Worm (Caenorhabditis elegans) whole organism, midembryonic: Measurements from ENCODE around the gene T21C12.8.

Experiments used
- T22C8.4 ChIP-seq: fragments of 200-800 bp; sonication (Bioruptor generic); IDR thresholded peaks from 2 replicates; pipeline ENCODE4 v1.3.6; 2022; ENCODE audit warnings: missing genetic modification characterization, missing compliant biosample characterization
- cog-1 ChIP-seq: sonication (generic microtip); optimal IDR thresholded peaks from 2 replicates; lab custom pipeline; 2016; ENCODE audit warnings: missing genetic modification characterization, missing compliant biosample characterization
- flt-1 ChIP-seq: fragments of 200-800 bp; sonication (Bioruptor generic); IDR thresholded peaks from 2 replicates; pipeline ENCODE4 v1.3.6; 2022; ENCODE audit warnings: missing genetic modification characterization, missing compliant biosample characterization
- klf-2 ChIP-seq: fragments of 200-800 bp; sonication (Bioruptor generic); conservative IDR thresholded peaks from 2 replicates; pipeline ENCODE4 v1.3.6; 2022; ENCODE audit warnings: missing genetic modification reagents, missing genetic modification characterization, missing compliant biosample characterization
- med-1 ChIP-seq: sonication (generic microtip); optimal IDR thresholded peaks from 2 replicates; lab custom pipeline; 2017; ENCODE audit warnings: missing genetic modification characterization, mild to moderate bottlenecking, missing compliant biosample characterization, antibody characterized with exemption, missing genetic modification reagents; ENCODE audit not compliant: insufficient read depth
- ref-1 ChIP-seq: fragments of 200-800 bp; sonication (Bioruptor generic); conservative IDR thresholded peaks from 2 replicates; pipeline ENCODE4 v1.3.6; 2022; ENCODE audit warnings: missing genetic modification reagents, missing genetic modification characterization, missing compliant biosample characterization
- tab-1 ChIP-seq: fragments of 200-800 bp; sonication (Bioruptor generic); IDR thresholded peaks from 2 replicates; pipeline ENCODE4 v1.3.6; 2022; ENCODE audit warnings: missing genetic modification characterization, missing compliant biosample characterization
- ztf-23 ChIP-seq: fragments of 200-800 bp; sonication (Bioruptor generic); IDR thresholded peaks from 2 replicates; pipeline ENCODE4 v1.3.6; 2022; ENCODE audit warnings: missing genetic modification reagents, missing genetic modification characterization, missing compliant biosample characterization
- ztf-29 ChIP-seq: fragments of 200-800 bp; sonication (Bioruptor generic); IDR thresholded peaks from 2 replicates; pipeline ENCODE4 v1.3.6; 2022; ENCODE audit warnings: missing genetic modification reagents, missing genetic modification characterization, missing compliant biosample characterization

Gene T21C12.8

DNA sequence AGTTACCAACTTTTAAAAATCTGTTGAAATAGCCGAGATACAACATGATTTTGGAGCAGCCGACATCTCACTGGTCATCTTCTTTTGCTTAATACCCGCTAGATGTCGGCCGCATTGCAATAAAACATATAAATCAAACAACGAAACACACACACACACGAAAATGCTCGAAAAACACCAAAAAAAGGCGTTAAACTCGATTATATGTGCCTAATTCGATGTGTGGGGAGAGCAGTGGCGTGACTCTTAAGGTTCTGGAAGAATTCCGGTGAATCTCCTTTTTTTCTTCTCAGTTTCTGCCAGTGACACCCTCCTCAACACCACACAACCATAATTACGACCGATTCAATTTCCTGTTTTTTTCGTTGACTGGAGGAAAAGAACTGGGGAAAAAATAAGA, 27.4 kb upstream of the T21C12.8 start:
- no peak for TF ChIP-seq flt-1 (GFP tag; lab: Robert Waterston, UW)
- TF ChIP-seq ztf-29 (GFP tag; lab: Robert Waterston, UW): no peak
- no peak for TF ChIP-seq tab-1 (GFP tag; lab: Robert Waterston, UW)
- no peak for TF ChIP-seq klf-2 (GFP tag; lab: Robert Waterston, UW)
- TF ChIP-seq med-1 (GFP tag; lab: Kevin White, UChicago): no peak
- no peak for TF ChIP-seq cog-1 (tag; lab: Kevin White, UChicago)
- no peak for TF ChIP-seq ztf-23 (GFP tag; lab: Robert Waterston, UW)
- no peak for TF ChIP-seq T22C8.4
- no peak for TF ChIP-seq ref-1 (GFP tag; lab: Robert Waterston, UW)

- TF ChIP-seq med-1 (GFP tag; lab: Kevin White, UChicago) (no peak), ref-1 (GFP tag; lab: Robert Waterston, UW) (no peak), T22C8.4 (no peak), ztf-29 (GFP tag; lab: Robert Waterston, UW) (no peak), klf-2 (GFP tag; lab: Robert Waterston, UW) (no peak), tab-1 (GFP tag; lab: Robert Waterston, UW) (no peak), cog-1 (tag; lab: Kevin White, UChicago) (no peak), ztf-23 (GFP tag; lab: Robert Waterston, UW) (no peak), flt-1 (GFP tag; lab: Robert Waterston, UW) (no peak)
These were observed 26.0 kb upstream of the T21C12.8 start for ce11 chrIII:10578873-10579272.

ce11 chrIII:10577782-10578181, 25.0 kb upstream of the T21C12.8 start:
- no peak for TF ChIP-seq flt-1 (GFP tag; lab: Robert Waterston, UW)
- no peak for TF ChIP-seq klf-2 (GFP tag; lab: Robert Waterston, UW)
- TF ChIP-seq ztf-23 (GFP tag; lab: Robert Waterston, UW): no peak
- TF ChIP-seq med-1 (GFP tag; lab: Kevin White, UChicago): no peak
- TF ChIP-seq cog-1 (tag; lab: Kevin White, UChicago): no peak
- no peak for TF ChIP-seq ref-1 (GFP tag; lab: Robert Waterston, UW)
- TF ChIP-seq T22C8.4: no peak
- no peak for TF ChIP-seq tab-1 (GFP tag; lab: Robert Waterston, UW)
- no peak for TF ChIP-seq ztf-29 (GFP tag; lab: Robert Waterston, UW)

DNA sequence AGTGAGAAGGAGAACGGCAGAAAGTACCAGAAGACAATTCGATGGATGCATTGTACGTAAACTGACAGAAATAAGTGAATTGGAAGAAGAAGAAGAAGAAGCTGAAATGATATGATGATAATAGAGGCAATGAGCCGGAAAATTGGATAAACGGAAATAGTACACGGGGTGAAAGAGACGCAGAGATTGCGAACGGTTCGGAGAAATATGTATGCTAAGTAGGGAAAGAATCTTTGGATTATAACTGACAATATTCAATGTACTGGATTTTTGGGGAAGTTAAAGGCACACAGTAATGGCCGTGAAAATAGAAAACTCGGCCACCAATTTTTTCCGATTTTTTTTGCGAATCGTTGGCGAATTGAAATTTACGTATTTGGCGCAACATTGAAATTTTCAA, 22.5 kb upstream of the T21C12.8 start, which contains the start of gene Y45F3A.4:
Gene Y45F3A.4, minus strand, starts transcription at position 101 of the 400 bp plus-strand sequence.
- TF ChIP-seq med-1 (GFP tag; lab: Kevin White, UChicago) (no peak), flt-1 (GFP tag; lab: Robert Waterston, UW) (no peak)

DNA sequence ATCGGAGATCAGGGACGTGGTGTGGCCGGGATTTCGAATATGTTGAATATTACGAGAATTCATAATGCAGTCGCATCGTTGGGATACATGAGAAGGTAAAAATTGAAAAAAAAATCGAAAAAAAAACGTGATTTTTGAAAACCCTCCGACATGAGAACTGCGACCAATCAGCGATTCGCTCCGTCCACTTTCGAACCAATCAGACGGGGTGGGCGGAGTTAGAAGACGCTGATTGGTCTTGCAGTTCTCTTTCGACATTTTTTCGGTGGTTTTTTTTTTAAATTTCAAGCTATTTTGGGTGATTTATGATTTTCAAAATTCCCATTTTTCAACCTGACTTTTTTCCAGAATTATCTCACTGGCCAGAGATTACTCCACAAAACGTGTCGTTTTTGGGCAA, 16.4 kb upstream of the T21C12.8 start:
- TF ChIP-seq ref-1 (GFP tag; lab: Robert Waterston, UW) (no peak), klf-2 (GFP tag; lab: Robert Waterston, UW) (no peak), tab-1 (GFP tag; lab: Robert Waterston, UW) (no peak), ztf-29 (GFP tag; lab: Robert Waterston, UW) (no peak), cog-1 (tag; lab: Kevin White, UChicago) (no peak), med-1 (GFP tag; lab: Kevin White, UChicago) (no peak), ztf-23 (GFP tag; lab: Robert Waterston, UW) (no peak), flt-1 (GFP tag; lab: Robert Waterston, UW) (no peak), T22C8.4 (no peak)

ce11 chrIII:10565926-10566325, 13.1 kb upstream of the T21C12.8 start, which contains the start of gene acdh-11:
TSS of gene acdh-11 (plus strand) at chrIII:10566258.
- TF ChIP-seq ztf-23 (GFP tag; lab: Robert Waterston, UW) (no peak), ztf-29 (GFP tag; lab: Robert Waterston, UW) (no peak), T22C8.4 (no peak), med-1 (GFP tag; lab: Kevin White, UChicago) (no peak)

- TF ChIP-seq T22C8.4: peak; percentile 70
- no peak for TF ChIP-seq klf-2 (GFP tag; lab: Robert Waterston, UW)
These were observed 9.7 kb upstream of the T21C12.8 start for ce11 chrIII:10562542-10562941.

ce11 chrIII:10561904-10562303, 9.1 kb upstream of the T21C12.8 start, which contains the start of gene Y45F3A.1:
TSS of gene Y45F3A.1 (minus strand) at chrIII:10561915.
- no peak for TF ChIP-seq klf-2 (GFP tag; lab: Robert Waterston, UW)
- no peak for TF ChIP-seq ref-1 (GFP tag; lab: Robert Waterston, UW)
- TF ChIP-seq cog-1 (tag; lab: Kevin White, UChicago): no peak
- TF ChIP-seq ztf-29 (GFP tag; lab: Robert Waterston, UW): no peak
- TF ChIP-seq T22C8.4: no peak
- TF ChIP-seq flt-1 (GFP tag; lab: Robert Waterston, UW): no peak
- TF ChIP-seq ztf-23 (GFP tag; lab: Robert Waterston, UW): no peak

- TF ChIP-seq flt-1 (GFP tag; lab: Robert Waterston, UW): no peak
- TF ChIP-seq ztf-29 (GFP tag; lab: Robert Waterston, UW): no peak
- TF ChIP-seq ztf-23 (GFP tag; lab: Robert Waterston, UW): no peak
- no peak for TF ChIP-seq tab-1 (GFP tag; lab: Robert Waterston, UW)
- TF ChIP-seq T22C8.4: no peak
- no peak for TF ChIP-seq cog-1 (tag; lab: Kevin White, UChicago)
- no peak for TF ChIP-seq med-1 (GFP tag; lab: Kevin White, UChicago)
- TF ChIP-seq klf-2 (GFP tag; lab: Robert Waterston, UW): no peak
- TF ChIP-seq ref-1 (GFP tag; lab: Robert Waterston, UW): no peak
These were observed 7.5 kb upstream of the T21C12.8 start, which contains the start of gene rab-30 for ce11 chrIII:10560296-10560695. TSS of gene rab-30 (plus strand) at chrIII:10560596.

DNA sequence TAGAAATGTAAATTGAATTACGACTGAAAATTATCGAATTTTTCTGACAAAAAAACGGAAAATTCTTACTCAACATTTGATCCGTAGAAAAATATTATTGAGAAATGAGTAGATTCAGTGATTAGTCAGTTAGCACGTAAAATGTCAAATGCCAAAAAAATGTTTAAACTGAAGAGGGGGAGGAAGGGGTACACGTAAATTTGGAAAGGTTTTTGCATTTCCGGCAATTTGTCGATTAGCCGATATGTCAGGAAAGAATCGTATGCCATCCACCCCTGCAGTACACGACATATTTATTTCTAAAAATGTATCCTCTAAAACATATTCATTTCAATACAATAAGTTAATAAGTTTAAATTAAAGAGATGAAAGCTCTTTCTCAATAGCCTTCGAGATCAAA, 5.1 kb upstream of the T21C12.8 start, which contains the start of gene T21C12.4:
Gene T21C12.4, minus strand, starts transcription at position 101 of the 400 bp plus-strand sequence.
- no peak for TF ChIP-seq med-1 (GFP tag; lab: Kevin White, UChicago)
- no peak for TF ChIP-seq klf-2 (GFP tag; lab: Robert Waterston, UW)
- no peak for TF ChIP-seq ztf-29 (GFP tag; lab: Robert Waterston, UW)
- TF ChIP-seq cog-1 (tag; lab: Kevin White, UChicago): no peak
- no peak for TF ChIP-seq T22C8.4
- no peak for TF ChIP-seq ref-1 (GFP tag; lab: Robert Waterston, UW)
- TF ChIP-seq tab-1 (GFP tag; lab: Robert Waterston, UW): no peak
